Fruit fly (Drosophila melanogaster) whole organism, embryonic: Measurements from ENCODE around the gene haf.

Experiments used
- Ada2b ChIP-seq: fragments of 200-800 bp; sonication (Bioruptor generic); IDR thresholded peaks from 2 replicates; pipeline ENCODE4 v1.3.6; 2022; ENCODE audit warnings: missing biosample characterization, missing genetic modification characterization
- B-H2 ChIP-seq: fragments of 200-800 bp; sonication (Bioruptor generic); optimal IDR thresholded peaks from 2 replicates; lab custom pipeline; 2018; ENCODE audit warnings: missing biosample characterization, mild to moderate bottlenecking, missing genetic modification characterization
- CG10267 ChIP-seq: fragments of 200-800 bp; sonication (Bioruptor generic); optimal IDR thresholded peaks from 2 replicates; lab custom pipeline; 2018; ENCODE audit warnings: missing biosample characterization, mild to moderate bottlenecking, missing genetic modification characterization, moderate library complexity
- CG11247 ChIP-seq: fragments of 200-800 bp; sonication (Bioruptor generic); IDR thresholded peaks from 2 replicates; pipeline ENCODE4 v1.3.6; 2022; ENCODE audit warnings: missing biosample characterization, missing genetic modification characterization
- CG12155 ChIP-seq: fragments of 200-800 bp; sonication (Bioruptor generic); optimal IDR thresholded peaks from 3 replicates; lab custom pipeline; 2016; ENCODE audit warnings: missing biosample characterization, missing genetic modification characterization
- CG12236 ChIP-seq: fragments of 200-800 bp; sonication (Bioruptor generic); optimal IDR thresholded peaks from 2 replicates; lab custom pipeline; 2016; ENCODE audit warnings: missing biosample characterization, missing genetic modification characterization
- CG12744 ChIP-seq: fragments of 200-800 bp; sonication (Bioruptor generic); optimal IDR thresholded peaks from 2 replicates; lab custom pipeline; 2016; ENCODE audit warnings: missing biosample characterization, missing genetic modification characterization
- CG13296 ChIP-seq: fragments of 200-800 bp; sonication (Bioruptor generic); optimal IDR thresholded peaks from 3 replicates; lab custom pipeline; 2018; ENCODE audit warnings: missing biosample characterization, mild to moderate bottlenecking, missing genetic modification characterization
- CG14667 ChIP-seq: fragments of 200-800 bp; sonication (Bioruptor generic); IDR thresholded peaks from 2 replicates; pipeline ENCODE4 v1.3.6; 2022; ENCODE audit warnings: missing biosample characterization, missing genetic modification characterization
- CG1529 ChIP-seq: fragments of 200-800 bp; sonication (Bioruptor generic); optimal IDR thresholded peaks from 3 replicates; lab custom pipeline; 2018; ENCODE audit warnings: missing biosample characterization, missing genetic modification characterization
- CG17385 ChIP-seq: fragments of 200-800 bp; sonication (Bioruptor generic); optimal IDR thresholded peaks from 3 replicates; lab custom pipeline; 2018; ENCODE audit warnings: missing biosample characterization, mild to moderate bottlenecking, missing genetic modification characterization
- CG17568 ChIP-seq: fragments of 200-800 bp; sonication (Bioruptor generic); optimal IDR thresholded peaks from 2 replicates; lab custom pipeline; 2018; ENCODE audit warnings: missing biosample characterization, mild to moderate bottlenecking, missing genetic modification characterization, moderate library complexity
- CG17802 ChIP-seq: fragments of 200-800 bp; sonication (Bioruptor generic); optimal IDR thresholded peaks from 2 replicates; lab custom pipeline; 2018; ENCODE audit warnings: missing biosample characterization, mild to moderate bottlenecking, missing genetic modification characterization, moderate library complexity
- CG18262 ChIP-seq: fragments of 200-800 bp; optimal IDR thresholded peaks from 3 replicates; lab custom pipeline; 2019; ENCODE audit warnings: missing biosample characterization, mild to moderate bottlenecking, missing genetic modification characterization, moderate library complexity
- CG18476 ChIP-seq: fragments of 200-800 bp; sonication (Bioruptor generic); optimal IDR thresholded peaks from 2 replicates; lab custom pipeline; 2016; ENCODE audit warnings: missing biosample characterization, mild to moderate bottlenecking, missing genetic modification characterization
- CG2116 ChIP-seq: fragments of 200-800 bp; sonication (Bioruptor generic); optimal IDR thresholded peaks from 3 replicates; lab custom pipeline; 2018; ENCODE audit warnings: missing biosample characterization, mild to moderate bottlenecking, missing genetic modification characterization
- CG2712 ChIP-seq: fragments of 200-800 bp; optimal IDR thresholded peaks from 3 replicates; lab custom pipeline; 2019; ENCODE audit warnings: missing biosample characterization, mild to moderate bottlenecking, missing genetic modification characterization, moderate library complexity
- CG31365 ChIP-seq: fragments of 200-800 bp; sonication (Bioruptor generic); optimal IDR thresholded peaks from 2 replicates; lab custom pipeline; 2018; ENCODE audit warnings: missing biosample characterization, mild to moderate bottlenecking, missing genetic modification characterization
- CG33213 ChIP-seq: fragments of 200-800 bp; sonication (Bioruptor generic); optimal IDR thresholded peaks from 3 replicates; lab custom pipeline; 2016; ENCODE audit warnings: missing biosample characterization, missing genetic modification characterization
- CG6854 ChIP-seq: fragments of 200-800 bp; sonication (Bioruptor generic); optimal IDR thresholded peaks from 3 replicates; lab custom pipeline; 2017; ENCODE audit warnings: missing biosample characterization, mild to moderate bottlenecking, missing genetic modification characterization
- CG7357 ChIP-seq: fragments of 200-800 bp; sonication (Bioruptor generic); IDR thresholded peaks from 3 replicates; pipeline ENCODE4 v1.3.6; 2022; ENCODE audit warnings: missing biosample characterization, missing genetic modification characterization
- CG8478 ChIP-seq: fragments of >200 bp; optimal IDR thresholded peaks from 2 replicates; lab custom pipeline; 2018
- CG8944 ChIP-seq: fragments of 200-800 bp; sonication (Bioruptor generic); optimal IDR thresholded peaks from 3 replicates; lab custom pipeline; 2016; ENCODE audit warnings: missing biosample characterization, missing genetic modification characterization
- CTCF ChIP-seq: fragments of 200-800 bp; sonication (Bioruptor generic); optimal IDR thresholded peaks from 2 replicates; lab custom pipeline; 2017; ENCODE audit warnings: missing biosample characterization, mild to moderate bottlenecking, missing genetic modification characterization, moderate library complexity
- CrebB ChIP-seq: fragments of 200-800 bp; sonication (Bioruptor generic); optimal IDR thresholded peaks from 3 replicates; lab custom pipeline; 2018; ENCODE audit warnings: missing biosample characterization, mild to moderate bottlenecking, missing genetic modification characterization
- Doc2 ChIP-seq: fragments of 200-800 bp; sonication (Bioruptor generic); IDR thresholded peaks from 2 replicates; pipeline ENCODE4 v1.3.6; 2022; ENCODE audit warnings: missing biosample characterization, missing genetic modification characterization
- Hand ChIP-seq: fragments of 200-800 bp; sonication (Bioruptor generic); optimal IDR thresholded peaks from 2 replicates; lab custom pipeline; 2017; ENCODE audit warnings: mild to moderate bottlenecking, missing biosample characterization, missing genetic modification reagents, missing genetic modification characterization
- Hr39 ChIP-seq: fragments of >200 bp; optimal IDR thresholded peaks from 2 replicates; lab custom pipeline; 2017
- Myb ChIP-seq: fragments of 200-800 bp; sonication (Bioruptor generic); optimal IDR thresholded peaks from 2 replicates; lab custom pipeline; 2016; ENCODE audit warnings: missing biosample characterization, missing genetic modification characterization
- Neu2 ChIP-seq: fragments of 200-800 bp; sonication (Bioruptor generic); optimal IDR thresholded peaks from 3 replicates; lab custom pipeline; 2016; ENCODE audit warnings: missing biosample characterization, missing genetic modification characterization, borderline replicate concordance
- Nf-YB ChIP-seq: fragments of 200-800 bp; sonication (Bioruptor generic); optimal IDR thresholded peaks from 3 replicates; lab custom pipeline; 2019; ENCODE audit warnings: missing biosample characterization, mild to moderate bottlenecking, missing genetic modification characterization, moderate library complexity
- Oli ChIP-seq: fragments of 200-800 bp; sonication (Bioruptor generic); optimal IDR thresholded peaks from 2 replicates; lab custom pipeline; 2018; ENCODE audit warnings: missing biosample characterization, mild to moderate bottlenecking, missing genetic modification characterization, moderate library complexity
- Optix ChIP-seq: fragments of 200-800 bp; sonication (Bioruptor generic); IDR thresholded peaks from 3 replicates; pipeline ENCODE4 v1.3.6; 2022; ENCODE audit warnings: missing biosample characterization, missing genetic modification characterization
- ab ChIP-seq: fragments of 200-800 bp; sonication (Bioruptor generic); optimal IDR thresholded peaks from 2 replicates; lab custom pipeline; 2016; ENCODE audit warnings: missing biosample characterization, missing genetic modification characterization
- ac ChIP-seq: fragments of 200-800 bp; sonication (Bioruptor generic); optimal IDR thresholded peaks from 3 replicates; lab custom pipeline; 2017; ENCODE audit warnings: missing biosample characterization, mild to moderate bottlenecking, missing genetic modification characterization
- amos ChIP-seq: fragments of 200-800 bp; sonication (Bioruptor generic); IDR thresholded peaks from 2 replicates; pipeline ENCODE4 v1.3.6; 2022; ENCODE audit warnings: missing biosample characterization, missing genetic modification characterization; ENCODE audit not compliant: partially characterized antibody
- cas ChIP-seq: fragments of 200-800 bp; sonication (Bioruptor generic); IDR thresholded peaks from 2 replicates; pipeline ENCODE4 v1.3.6; 2022; ENCODE audit warnings: missing biosample characterization, missing genetic modification characterization
- danr ChIP-seq: fragments of 200-800 bp; sonication (Bioruptor generic); IDR thresholded peaks from 2 replicates; pipeline ENCODE4 v1.3.6; 2022; ENCODE audit warnings: missing biosample characterization, missing genetic modification characterization
- dmrt99B ChIP-seq: fragments of 200-800 bp; sonication (Bioruptor generic); optimal IDR thresholded peaks from 2 replicates; lab custom pipeline; 2018; ENCODE audit warnings: missing biosample characterization, mild to moderate bottlenecking, missing genetic modification characterization, moderate library complexity
- fd102C ChIP-seq: fragments of 200-800 bp; sonication (Bioruptor generic); optimal IDR thresholded peaks from 2 replicates; lab custom pipeline; 2018; ENCODE audit warnings: missing biosample characterization, mild to moderate bottlenecking, missing genetic modification characterization, moderate library complexity
- gce ChIP-seq: fragments of 200-800 bp; sonication (Bioruptor generic); IDR thresholded peaks from 3 replicates; pipeline ENCODE4 v1.3.6; 2022; ENCODE audit warnings: missing biosample characterization, missing genetic modification characterization
- grn ChIP-seq: fragments of 200-800 bp; sonication (Bioruptor generic); optimal IDR thresholded peaks from 3 replicates; lab custom pipeline; 2017; ENCODE audit warnings: missing biosample characterization, missing genetic modification characterization
- mirr ChIP-seq: fragments of 200-800 bp; sonication (Bioruptor generic); optimal IDR thresholded peaks from 3 replicates; lab custom pipeline; 2018; ENCODE audit warnings: missing biosample characterization, mild to moderate bottlenecking, missing genetic modification characterization
- nau ChIP-seq: fragments of 200-800 bp; sonication (Bioruptor generic); optimal IDR thresholded peaks from 3 replicates; lab custom pipeline; 2017; ENCODE audit warnings: missing biosample characterization, mild to moderate bottlenecking, missing genetic modification characterization, missing genetic modification reagents
- pzg ChIP-seq: fragments of 200-800 bp; sonication (Bioruptor generic); optimal IDR thresholded peaks from 3 replicates; lab custom pipeline; 2018; ENCODE audit warnings: missing biosample characterization, mild to moderate bottlenecking, missing genetic modification characterization, moderate library complexity
- ranshi ChIP-seq: fragments of 200-800 bp; sonication (Bioruptor generic); IDR thresholded peaks from 2 replicates; pipeline ENCODE4 v1.3.6; 2022; ENCODE audit warnings: missing biosample characterization, missing genetic modification characterization
- row ChIP-seq: fragments of 200-800 bp; sonication (Bioruptor generic); IDR thresholded peaks from 3 replicates; pipeline ENCODE4 v1.3.6; 2022; ENCODE audit warnings: missing biosample characterization, missing genetic modification characterization
- scrt ChIP-seq: fragments of 200-800 bp; sonication (Bioruptor generic); optimal IDR thresholded peaks from 2 replicates; lab custom pipeline; 2018; ENCODE audit warnings: missing biosample characterization, mild to moderate bottlenecking, missing genetic modification characterization, moderate library complexity
- sisA ChIP-seq: fragments of 200-800 bp; sonication (Bioruptor generic); IDR thresholded peaks from 2 replicates; pipeline ENCODE4 v1.3.6; 2022; ENCODE audit warnings: missing biosample characterization, missing genetic modification characterization
- sqz ChIP-seq: fragments of 200-800 bp; sonication (Bioruptor generic); optimal IDR thresholded peaks from 3 replicates; lab custom pipeline; 2018; ENCODE audit warnings: missing biosample characterization, mild to moderate bottlenecking, missing genetic modification characterization
- stc ChIP-seq: fragments of 200-800 bp; sonication (Bioruptor generic); IDR thresholded peaks from 2 replicates; pipeline ENCODE4 v1.3.6; 2022; ENCODE audit warnings: missing biosample characterization, missing genetic modification characterization
- ttk ChIP-seq: fragments of 200-800 bp; sonication (Bioruptor generic); IDR thresholded peaks from 2 replicates; pipeline ENCODE4 v2.1.2; 2022; ENCODE audit warnings: missing biosample characterization, missing genetic modification characterization
- z ChIP-seq: fragments of 200-800 bp; sonication (Bioruptor generic); IDR thresholded peaks from 3 replicates; pipeline ENCODE4 v1.3.6; 2022; ENCODE audit warnings: missing biosample characterization, missing genetic modification characterization

haf gene

dm6 chr2L:1624750-1625149, 69.8 kb downstream of the haf start (continued):
- TF ChIP-seq grn (GFP tag; lab: Kevin White, UChicago) (no peak), row (GFP tag; lab: Robert Waterston, UW) (peak; percentile 95), pzg (GFP tag; lab: Kevin White, UChicago) (no peak), Hand (peak; percentile 73), cas (GFP tag; lab: Robert Waterston, UW) (peak; percentile 31; the same call in 1 of the 2 replicates), fd102C (no peak), stc (peak; percentile 74), CG17568 (GFP tag; lab: Kevin White, UChicago) (peak; percentile 23), Oli (peak; percentile 70), ab (peak; percentile 12), CG17385 (GFP tag; lab: Kevin White, UChicago) (peak; percentile 77), Myb (peak; percentile 61), CG31365 (tag; lab: Kevin White, UChicago) (peak; percentile 37), amos (GFP tag; lab: Robert Waterston, UW) (no peak), CG11247 (GFP tag; lab: Robert Waterston, UW) (peak; percentile 81), mirr (GFP tag; lab: Kevin White, UChicago) (peak; percentile 22), CG18476 (GFP tag; lab: Kevin White, UChicago) (peak; percentile 93), sqz (GFP tag; lab: Kevin White, UChicago) (peak; percentile 1), CG12155 (GFP tag; lab: Kevin White, UChicago) (peak; percentile 45), scrt (GFP tag; lab: Kevin White, UChicago) (peak; percentile 89), Neu2 (GFP tag; lab: Kevin White, UChicago) (no peak), CrebB (tag; lab: Kevin White, UChicago) (peak; percentile 75), CG33213 (GFP tag; lab: Kevin White, UChicago) (peak; percentile 45), B-H2 (GFP tag; lab: Kevin White, UChicago) (peak; percentile 66), CG17802 (tag; lab: Kevin White, UChicago) (no peak), Ada2b (GFP tag; lab: Robert Waterston, UW) (peak; percentile 88), CG2712 (tag; lab: Kevin White, UChicago) (peak; percentile 66), CG8944 (GFP tag; lab: Kevin White, UChicago) (peak; percentile 75), CG18262 (tag; lab: Kevin White, UChicago) (peak; percentile 49), CG7357 (GFP tag; lab: Robert Waterston, UW) (peak; percentile 66; the same call in 2 of the 3 replicates), dmrt99B (tag; lab: Kevin White, UChicago) (peak; percentile 79), CG8478 (lab: Kevin White, UChicago) (no peak), CG6854 (GFP tag; lab: Kevin White, UChicago) (peak; percentile 61), sisA (GFP tag; lab: Robert Waterston, UW) (peak; percentile 94), CTCF (GFP tag; lab: Kevin White, UChicago) (no peak), nau (GFP tag; lab: Kevin White, UChicago) (peak; percentile 44), CG10267 (tag; lab: Kevin White, UChicago) (peak; percentile 24), CG1529 (GFP tag; lab: Kevin White, UChicago) (peak; percentile 48), Hr39 (lab: Kevin White, UChicago) (no peak), CG12744 (GFP tag; lab: Kevin White, UChicago) (peak; percentile 25), Optix (GFP tag; lab: Robert Waterston, UW) (peak; percentile 86), gce (GFP tag; lab: Robert Waterston, UW) (peak; percentile 78; the same call in 1 of the 3 replicates), Doc2 (GFP tag; lab: Robert Waterston, UW) (peak; percentile 47), ac (GFP tag; lab: Kevin White, UChicago) (no peak), CG2116 (GFP tag; lab: Kevin White, UChicago) (peak; percentile 14), CG13296 (peak; percentile 67), CG12236 (no peak), CG14667 (GFP tag; lab: Robert Waterston, UW) (peak; percentile 79), danr (GFP tag; lab: Robert Waterston, UW) (peak; percentile 53; the same call in 1 of the 2 replicates), ranshi (GFP tag; lab: Robert Waterston, UW) (peak; percentile 92), Nf-YB (GFP tag; lab: Kevin White, UChicago) (no peak), z (GFP tag; lab: Robert Waterston, UW) (no peak), ttk (GFP tag; lab: Robert Waterston, UW) (peak; percentile 88)
